Worm (Caenorhabditis elegans) whole organism, dauer: ENCODE data around the gene srxa-9.

Experiments used
- unc-62 ChIP-seq: sonication (generic microtip); optimal IDR thresholded peaks from 2 replicates; lab custom pipeline; 2017; ENCODE audit warnings: missing biosample characterization, missing genetic modification reagents, missing genetic modification characterization

srxa-9 gene

DNA sequence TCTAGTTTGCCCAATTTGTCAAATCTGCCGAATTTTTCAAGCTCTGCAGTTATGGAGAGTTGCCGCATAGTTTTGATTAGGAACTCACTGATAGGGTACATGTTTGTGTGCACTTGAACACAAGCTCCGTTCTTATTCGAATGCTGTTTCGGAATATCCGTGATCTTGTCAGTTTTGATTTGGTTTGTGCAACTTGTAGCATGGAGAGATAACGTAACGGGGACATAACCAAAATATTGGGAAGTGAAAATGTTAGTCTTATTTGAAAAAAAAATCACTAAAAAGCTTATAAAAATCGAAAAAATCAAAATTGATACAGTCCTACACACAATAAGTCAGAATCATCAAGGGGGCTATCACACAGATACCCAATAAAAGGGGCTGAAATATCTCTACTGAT is 35.2 kb downstream of the srxa-9 start, which contains the start of gene Y7A5A.24:
Gene Y7A5A.24 (minus strand): TSS at position 101 of the 400 bp plus-strand sequence.
- TF ChIP-seq unc-62 = no peak

DNA sequence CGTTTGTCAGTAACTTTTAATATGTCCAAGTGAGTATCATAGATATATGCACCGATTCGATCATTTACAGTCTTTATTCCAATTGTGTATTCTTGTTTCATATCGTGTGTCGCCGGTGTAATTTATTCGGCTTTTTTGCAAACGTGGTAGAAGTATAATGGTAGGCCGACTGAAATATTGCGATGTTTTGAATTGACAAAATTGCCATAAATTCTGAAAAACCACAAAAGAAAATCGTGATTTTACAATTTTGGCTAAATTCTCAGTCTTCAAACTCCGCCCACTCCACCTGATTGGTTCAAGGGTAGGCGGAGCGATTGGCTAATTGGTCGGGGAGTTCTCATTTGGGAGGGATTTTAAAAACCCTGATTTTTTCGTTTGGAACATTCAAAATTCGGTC is 37.8 kb downstream of the srxa-9 start, which contains the start of gene Y7A5A.3:
Gene Y7A5A.3 (minus strand): TSS at position 101 of the 400 bp plus-strand sequence.
- no peak for TF ChIP-seq unc-62

DNA sequence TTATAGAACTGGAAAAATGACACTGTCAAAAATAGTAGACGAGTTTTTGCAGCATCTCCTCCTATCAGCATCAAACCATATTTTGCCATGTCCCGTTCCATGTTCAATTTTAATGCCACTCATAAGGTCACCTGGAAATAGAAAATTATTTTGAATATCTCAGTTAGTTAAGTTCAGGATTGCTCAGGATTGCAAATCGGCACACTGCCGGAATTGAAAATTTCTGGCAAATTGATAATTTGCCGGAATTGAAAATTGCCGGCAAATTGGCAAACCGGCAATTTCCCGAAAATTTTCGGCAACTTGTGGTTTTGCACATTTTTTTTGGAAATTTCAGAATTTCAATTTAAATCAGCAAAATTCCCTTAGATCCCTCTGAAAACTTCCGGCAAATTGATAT is 39.9 kb downstream of the srxa-9 start, which contains the start of gene Y7A5A.5:
Gene Y7A5A.5 (minus strand): TSS at position 101 of the 400 bp plus-strand sequence.
- no peak for TF ChIP-seq unc-62

DNA sequence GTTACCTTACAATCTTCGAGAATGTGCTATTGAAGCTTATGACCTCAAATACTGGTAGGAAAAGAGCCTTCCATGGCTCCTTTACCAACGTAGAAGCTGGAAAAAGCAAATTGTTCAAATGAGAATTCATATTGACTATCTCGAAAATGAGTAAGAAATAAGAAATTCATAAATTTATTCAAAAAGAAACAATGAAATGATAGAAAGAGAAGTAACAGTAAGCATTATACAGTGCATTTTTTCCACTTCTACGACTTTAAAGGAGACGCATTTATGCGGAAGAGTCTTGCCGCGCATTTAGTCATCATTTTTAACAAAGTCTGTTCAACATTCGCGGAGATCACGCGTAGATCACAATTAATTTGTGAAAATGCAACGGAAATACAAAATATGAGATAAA is 48.2 kb downstream of the srxa-9 start, which contains the start of gene Y7A5A.10:
Gene Y7A5A.10 (minus strand): TSS at position 101 of the 400 bp plus-strand sequence.
- no peak for TF ChIP-seq unc-62

DNA sequence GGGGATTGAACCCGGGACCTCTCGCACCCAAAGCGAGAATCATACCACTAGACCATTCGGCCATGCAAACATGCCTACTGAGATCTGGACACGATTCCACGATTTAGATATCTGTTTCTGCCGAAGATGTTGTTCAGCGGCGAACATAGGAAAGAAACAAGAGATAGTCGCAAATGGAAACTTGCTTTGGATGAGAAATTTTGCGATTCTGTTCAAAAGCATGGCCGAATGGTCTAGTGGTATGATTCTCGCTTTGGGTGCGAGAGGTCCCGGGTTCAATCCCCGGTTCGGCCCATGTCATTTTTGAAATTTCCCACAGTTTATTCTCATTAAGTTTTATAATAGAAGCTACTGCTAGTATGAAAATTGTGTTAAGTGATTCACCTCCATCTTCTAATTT is 49.8 kb downstream of the srxa-9 start:
- TF ChIP-seq unc-62 = no peak

DNA sequence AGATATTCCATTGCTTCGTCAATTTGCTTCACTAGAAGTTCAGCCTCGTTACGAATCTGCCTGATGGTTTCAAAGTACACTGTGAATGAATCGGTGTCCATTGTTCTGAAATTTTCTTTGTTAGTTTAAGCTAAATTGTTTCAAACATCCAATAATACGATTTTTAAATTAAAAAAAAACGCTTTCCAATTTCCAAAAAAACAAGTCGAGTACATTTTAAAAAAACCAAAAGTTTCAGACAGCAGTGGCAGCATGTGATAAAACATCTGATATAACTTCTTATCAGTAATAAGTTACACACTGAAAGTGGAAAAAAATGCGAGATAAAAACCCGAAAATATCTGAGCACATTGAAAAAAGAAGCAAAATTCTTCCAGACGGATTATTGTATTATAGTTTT is 52.8 kb downstream of the srxa-9 start, which contains the start of gene Y7A5A.6:
Gene Y7A5A.6 (minus strand): TSS at position 101 of the 400 bp plus-strand sequence.
- TF ChIP-seq unc-62 = no peak
